Worm (Caenorhabditis elegans): ENCODE data around the gene Y53C12A.3.

- no peak for TF ChIP-seq F26F4.8 (GFP tag; conservative IDR thresholded peaks at IDR 0.05)
- no peak for TF ChIP-seq snpc-4 (tag; optimal IDR thresholded peaks at IDR 0.05)
- TF ChIP-seq F49E8.2 (tag; optimal IDR thresholded peaks at IDR 0.05; ENCODE audit: borderline replicate concordance): no peak
- TF ChIP-seq nhr-10 (tag; optimal IDR thresholded peaks at IDR 0.05): no peak
- no peak for TF ChIP-seq unc-62 (GFP tag; optimal IDR thresholded peaks at IDR 0.05 in 1 of 2)
- no peak for TF ChIP-seq unc-62 (tag; optimal IDR thresholded peaks at IDR 0.05)
- TF ChIP-seq F44E2.7 (GFP tag; IDR thresholded peaks at IDR 0.05): no peak
- TF ChIP-seq unc-39 (tag; optimal IDR thresholded peaks at IDR 0.05): no peak
These were observed 47.7 kb upstream of the Y53C12A.3 start, which contains the start of gene ZK1321.1 for ce11 chrII:9753730-9754129.
